Fruit fly (Drosophila melanogaster) whole organism, pupa: ENCODE results near the gene nmo.

Experiments used
- CG34367 ChIP-seq: fragments of 200-800 bp; sonication (Bioruptor generic); optimal IDR thresholded peaks from 2 replicates; lab custom pipeline; 2018; ENCODE audit warnings: missing biosample characterization, mild to moderate bottlenecking, missing genetic modification characterization
- Snoo ChIP-seq: fragments of 200-800 bp; sonication (Bioruptor generic); optimal IDR thresholded peaks from 3 replicates; lab custom pipeline; 2017; ENCODE audit warnings: missing biosample characterization, mild to moderate bottlenecking, missing genetic modification characterization, inconsistent platforms
- gl ChIP-seq: fragments of 200-800 bp; sonication (Bioruptor generic); optimal IDR thresholded peaks from 2 replicates; lab custom pipeline; 2018; ENCODE audit warnings: missing biosample characterization, mild to moderate bottlenecking, missing genetic modification characterization
- rn ChIP-seq: fragments of 200-800 bp; sonication (Bioruptor generic); IDR thresholded peaks from 2 replicates; pipeline ENCODE4 v1.3.6; 2022; ENCODE audit warnings: missing biosample characterization, missing genetic modification characterization

DNA sequence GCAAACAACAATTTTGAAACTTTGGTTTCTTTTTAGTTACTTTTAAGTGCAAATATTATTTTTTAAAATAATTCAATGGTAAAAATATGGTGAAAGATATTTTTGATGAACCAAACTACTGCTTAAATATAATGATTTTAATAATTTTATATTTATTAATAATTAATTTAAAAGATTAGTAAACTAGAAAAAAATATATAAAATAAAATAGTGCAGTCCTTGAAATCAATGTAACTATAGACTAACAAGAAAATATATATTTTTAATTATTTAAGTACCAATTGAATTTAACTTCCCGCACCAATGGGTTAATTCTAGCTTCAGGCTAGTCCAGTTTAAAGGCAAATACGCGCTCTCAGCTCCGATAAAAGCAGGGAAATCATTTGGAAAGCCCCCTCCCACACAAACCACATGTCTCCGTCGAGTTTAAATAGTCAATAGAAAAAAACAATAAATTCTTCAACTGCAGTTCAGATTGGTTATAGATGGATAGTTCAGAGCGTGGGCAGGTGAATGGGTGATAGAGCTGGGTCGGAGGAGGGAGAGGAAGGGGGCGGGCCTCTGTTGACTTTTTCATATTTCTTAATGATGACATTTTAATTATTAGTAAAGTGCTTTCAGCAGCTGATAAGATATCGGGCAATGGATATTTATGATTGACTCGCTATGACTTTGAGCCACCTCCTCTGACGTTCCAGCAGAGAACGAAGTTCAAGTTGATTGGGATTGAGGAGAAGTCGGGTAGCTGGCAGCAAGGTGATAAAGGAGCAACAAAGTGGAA, 16.7 kb upstream of the nmo start:
- TF ChIP-seq CG34367 (tag; lab: Kevin White, UChicago) = no peak
- no peak for TF ChIP-seq rn (GFP tag; lab: Robert Waterston, UW)
- TF ChIP-seq gl = no peak
- no peak for TF ChIP-seq Snoo (tag; lab: Kevin White, UChicago)
